Fruit fly (Drosophila melanogaster) whole organism, embryonic: ENCODE results near the gene Rbp.

Experiments
- Adf1 ChIP-seq: fragments of 200-800 bp; sonication (Bioruptor generic); IDR thresholded peaks from 2 replicates; pipeline ENCODE4 v1.3.6; 2022; ENCODE audit warnings: missing biosample characterization, missing genetic modification characterization
- Aef1 ChIP-seq: fragments of 200-800 bp; sonication (Bioruptor generic); IDR thresholded peaks from 3 replicates; pipeline ENCODE4 v1.3.6; 2022; ENCODE audit warnings: missing biosample characterization, missing genetic modification characterization
- Awh ChIP-seq: fragments of 200-800 bp; sonication (Bioruptor generic); IDR thresholded peaks from 2 replicates; pipeline ENCODE4, ENCODE4 v1.3.6; 2022; ENCODE audit warnings: missing biosample characterization, missing genetic modification characterization
- B-H2 ChIP-seq: fragments of 200-800 bp; sonication (Bioruptor generic); optimal IDR thresholded peaks from 2 replicates; lab custom pipeline; 2018; ENCODE audit warnings: missing biosample characterization, mild to moderate bottlenecking, missing genetic modification characterization
- CG10147 ChIP-seq: fragments of 200-800 bp; sonication (Bioruptor generic); optimal IDR thresholded peaks from 2 replicates; lab custom pipeline; 2019; ENCODE audit warnings: missing biosample characterization, mild to moderate bottlenecking, missing genetic modification characterization, moderate library complexity
- CG10462 ChIP-seq: fragments of 200-800 bp; sonication (Bioruptor generic); optimal IDR thresholded peaks from 2 replicates; lab custom pipeline; 2016; ENCODE audit warnings: missing biosample characterization, missing genetic modification characterization
- CG10543 ChIP-seq: fragments of 200-800 bp; sonication (Bioruptor generic); optimal IDR thresholded peaks from 3 replicates; lab custom pipeline; 2017; ENCODE audit warnings: missing biosample characterization, mild to moderate bottlenecking, missing genetic modification characterization, moderate library complexity
- CG11695 ChIP-seq: fragments of 200-800 bp; sonication (Bioruptor generic); IDR thresholded peaks from 3 replicates; pipeline ENCODE4 v1.3.6; 2022; ENCODE audit warnings: missing biosample characterization, missing genetic modification characterization
- CG12155 ChIP-seq: fragments of 200-800 bp; sonication (Bioruptor generic); optimal IDR thresholded peaks from 3 replicates; lab custom pipeline; 2016; ENCODE audit warnings: missing biosample characterization, missing genetic modification characterization
- CG12219 ChIP-seq: fragments of 200-800 bp; sonication (Bioruptor generic); optimal IDR thresholded peaks from 3 replicates; lab custom pipeline; 2018; ENCODE audit warnings: missing biosample characterization, mild to moderate bottlenecking, missing genetic modification characterization
- CG12659 ChIP-seq: fragments of 200-800 bp; sonication (Bioruptor generic); optimal IDR thresholded peaks from 3 replicates; lab custom pipeline; 2017; ENCODE audit warnings: mild to moderate bottlenecking, missing biosample characterization, missing genetic modification reagents, missing genetic modification characterization
- CG13424 ChIP-seq: fragments of 200-800 bp; sonication (Bioruptor generic); optimal IDR thresholded peaks from 2 replicates; lab custom pipeline; 2019; ENCODE audit warnings: missing biosample characterization, mild to moderate bottlenecking, missing genetic modification characterization, moderate library complexity
- CG15269 ChIP-seq: fragments of 200-800 bp; sonication (Bioruptor generic); optimal IDR thresholded peaks from 2 replicates; lab custom pipeline; 2018; ENCODE audit warnings: missing biosample characterization, mild to moderate bottlenecking, missing genetic modification characterization, moderate library complexity
- CG1529 ChIP-seq: fragments of 200-800 bp; sonication (Bioruptor generic); optimal IDR thresholded peaks from 3 replicates; lab custom pipeline; 2018; ENCODE audit warnings: missing biosample characterization, missing genetic modification characterization
- CG15479 ChIP-seq: fragments of 200-800 bp; sonication (Bioruptor generic); optimal IDR thresholded peaks from 3 replicates; lab custom pipeline; 2019; ENCODE audit warnings: missing biosample characterization, mild to moderate bottlenecking, missing genetic modification characterization, moderate library complexity
- CG1647 ChIP-seq: fragments of 200-800 bp; sonication (Bioruptor generic); optimal IDR thresholded peaks from 3 replicates; lab custom pipeline; 2016; ENCODE audit warnings: missing biosample characterization, missing genetic modification characterization
- CG17612 ChIP-seq: fragments of 200-800 bp; sonication (Bioruptor generic); IDR thresholded peaks from 2 replicates; pipeline ENCODE4 v1.3.6; 2022; ENCODE audit warnings: missing biosample characterization, missing genetic modification characterization
- CG3407 ChIP-seq: fragments of 200-800 bp; sonication (Bioruptor generic); optimal IDR thresholded peaks from 2 replicates; lab custom pipeline; 2018; ENCODE audit warnings: missing biosample characterization, mild to moderate bottlenecking, missing genetic modification characterization
- CG3995 ChIP-seq: fragments of 200-800 bp; sonication (Bioruptor generic); optimal IDR thresholded peaks from 3 replicates; lab custom pipeline; 2016; ENCODE audit warnings: missing biosample characterization, missing genetic modification characterization
- CG42726 ChIP-seq: fragments of 200-800 bp; sonication (Bioruptor generic); IDR thresholded peaks from 2 replicates; pipeline ENCODE4 v1.3.6; 2022; ENCODE audit warnings: missing biosample characterization, missing genetic modification characterization; ENCODE audit not compliant: partially characterized antibody
- CG4282 ChIP-seq: fragments of 200-800 bp; sonication (Bioruptor generic); optimal IDR thresholded peaks from 2 replicates; lab custom pipeline; 2016; ENCODE audit warnings: missing biosample characterization, missing genetic modification characterization
- CG7745 ChIP-seq: fragments of 200-800 bp; sonication (Bioruptor generic); optimal IDR thresholded peaks from 2 replicates; lab custom pipeline; 2018; ENCODE audit warnings: missing biosample characterization, mild to moderate bottlenecking, missing genetic modification characterization, moderate library complexity
- CG8281 ChIP-seq: fragments of 200-800 bp; sonication (Bioruptor generic); optimal IDR thresholded peaks from 2 replicates; lab custom pipeline; 2018; ENCODE audit warnings: missing biosample characterization, mild to moderate bottlenecking, missing genetic modification characterization, moderate library complexity
- CG9727 ChIP-seq: fragments of 200-800 bp; sonication (Bioruptor generic); optimal IDR thresholded peaks from 3 replicates; lab custom pipeline; 2017; ENCODE audit warnings: missing biosample characterization, mild to moderate bottlenecking, missing genetic modification characterization
- Doc2 ChIP-seq: fragments of 200-800 bp; sonication (Bioruptor generic); IDR thresholded peaks from 2 replicates; pipeline ENCODE4 v1.3.6; 2022; ENCODE audit warnings: missing biosample characterization, missing genetic modification characterization
- Drgx ChIP-seq: fragments of 200-800 bp; sonication (Bioruptor generic); IDR thresholded peaks from 2 replicates; pipeline ENCODE4 v1.3.6; 2022; ENCODE audit warnings: missing biosample characterization, missing genetic modification characterization
- Ets97D ChIP-seq: fragments of 200-800 bp; sonication (Bioruptor generic); optimal IDR thresholded peaks from 3 replicates; lab custom pipeline; 2016; ENCODE audit warnings: missing biosample characterization, missing genetic modification characterization
- HLHmδ ChIP-seq: fragments of 200-800 bp; sonication (Bioruptor generic); optimal IDR thresholded peaks from 2 replicates; lab custom pipeline; 2018; ENCODE audit warnings: missing biosample characterization, mild to moderate bottlenecking, missing genetic modification characterization, moderate library complexity
- Hsf ChIP-seq: fragments of 200-800 bp; sonication (Bioruptor generic); optimal IDR thresholded peaks from 3 replicates; lab custom pipeline; 2016; ENCODE audit warnings: missing biosample characterization, missing genetic modification characterization
- Kr ChIP-seq: fragments of 200-800 bp; sonication (Bioruptor generic); optimal IDR thresholded peaks from 2 replicates; lab custom pipeline; 2017; ENCODE audit warnings: missing biosample characterization, mild to moderate bottlenecking, missing genetic modification characterization
- Mad ChIP-seq: fragments of 200-800 bp; sonication (Bioruptor generic); optimal IDR thresholded peaks from 2 replicates; lab custom pipeline; 2016; ENCODE audit warnings: missing biosample characterization, missing genetic modification characterization
- Meics ChIP-seq: fragments of 200-800 bp; sonication (Bioruptor generic); optimal IDR thresholded peaks from 2 replicates; lab custom pipeline; 2017; ENCODE audit warnings: missing biosample characterization, mild to moderate bottlenecking, missing genetic modification characterization
- Opbp ChIP-seq: fragments of 200-800 bp; sonication (Bioruptor generic); IDR thresholded peaks from 3 replicates; pipeline ENCODE4 v1.3.6; 2022; ENCODE audit warnings: missing biosample characterization, missing genetic modification characterization; ENCODE audit not compliant: partially characterized antibody
- Sin3A ChIP-seq: fragments of >200 bp; optimal IDR thresholded peaks from 2 replicates; lab custom pipeline; 2018
- aop ChIP-seq: fragments of 200-800 bp; sonication (Bioruptor generic); IDR thresholded peaks from 2 replicates; pipeline ENCODE4 v1.3.6; 2022; ENCODE audit warnings: missing biosample characterization, missing genetic modification characterization
- ase ChIP-seq: fragments of 200-800 bp; sonication (Bioruptor generic); IDR thresholded peaks from 3 replicates; pipeline ENCODE4 v1.3.6; 2022; ENCODE audit warnings: missing biosample characterization, missing genetic modification characterization
- caup ChIP-seq: fragments of 200-800 bp; sonication (Bioruptor generic); optimal IDR thresholded peaks from 3 replicates; lab custom pipeline; 2017; ENCODE audit warnings: missing biosample characterization, mild to moderate bottlenecking, missing genetic modification characterization, moderate library complexity; ENCODE audit not compliant: severe bottlenecking
- crc ChIP-seq: fragments of 200-800 bp; sonication (Bioruptor generic); optimal IDR thresholded peaks from 2 replicates; lab custom pipeline; 2016; ENCODE audit warnings: missing biosample characterization, missing genetic modification characterization
- fd96Cb ChIP-seq: fragments of 200-800 bp; sonication (Bioruptor generic); optimal IDR thresholded peaks from 2 replicates; lab custom pipeline; 2018; ENCODE audit warnings: missing biosample characterization, mild to moderate bottlenecking, missing genetic modification characterization, moderate library complexity
- maf-S ChIP-seq: fragments of 200-800 bp; sonication (Bioruptor generic); optimal IDR thresholded peaks from 2 replicates; lab custom pipeline; 2016; ENCODE audit warnings: missing biosample characterization, missing genetic modification characterization
- mirr ChIP-seq: fragments of 200-800 bp; sonication (Bioruptor generic); optimal IDR thresholded peaks from 3 replicates; lab custom pipeline; 2018; ENCODE audit warnings: missing biosample characterization, mild to moderate bottlenecking, missing genetic modification characterization
- pho ChIP-seq: fragments of 200-800 bp; sonication (Bioruptor generic); optimal IDR thresholded peaks from 2 replicates; lab custom pipeline; 2016; ENCODE audit warnings: missing biosample characterization, missing genetic modification characterization
- pros ChIP-seq: fragments of 200-800 bp; sonication (Bioruptor generic); optimal IDR thresholded peaks from 3 replicates; lab custom pipeline; 2019; ENCODE audit warnings: missing biosample characterization, mild to moderate bottlenecking, missing genetic modification characterization, moderate library complexity
- rib ChIP-seq: fragments of 200-800 bp; sonication (Bioruptor generic); IDR thresholded peaks from 2 replicates; pipeline ENCODE4 v1.3.6; 2022; ENCODE audit warnings: missing biosample characterization, missing genetic modification characterization
- run ChIP-seq: fragments of 200-800 bp; sonication (Bioruptor generic); optimal IDR thresholded peaks from 3 replicates; lab custom pipeline; 2018; ENCODE audit warnings: missing biosample characterization, mild to moderate bottlenecking, missing genetic modification characterization
- sqz ChIP-seq: fragments of 200-800 bp; sonication (Bioruptor generic); optimal IDR thresholded peaks from 3 replicates; lab custom pipeline; 2018; ENCODE audit warnings: missing biosample characterization, mild to moderate bottlenecking, missing genetic modification characterization
- tin ChIP-seq: fragments of 200-800 bp; sonication (Bioruptor generic); optimal IDR thresholded peaks from 3 replicates; lab custom pipeline; 2016; ENCODE audit warnings: missing biosample characterization, missing genetic modification characterization
- unc-4 ChIP-seq: fragments of 200-800 bp; sonication (Bioruptor generic); IDR thresholded peaks from 2 replicates; pipeline ENCODE4 v1.3.6; 2022; ENCODE audit warnings: missing biosample characterization, missing genetic modification characterization; ENCODE audit not compliant: partially characterized antibody
- vfl ChIP-seq: fragments of 200-800 bp; sonication (Bioruptor generic); optimal IDR thresholded peaks from 2 replicates; lab custom pipeline; 2016; ENCODE audit warnings: missing biosample characterization, missing genetic modification characterization
- zen ChIP-seq: fragments of 200-800 bp; sonication (Bioruptor generic); optimal IDR thresholded peaks from 3 replicates; lab custom pipeline; 2018; ENCODE audit warnings: missing biosample characterization, mild to moderate bottlenecking, missing genetic modification characterization, moderate library complexity
- zfh1 ChIP-seq: fragments of 200-800 bp; sonication (Bioruptor generic); IDR thresholded peaks from 3 replicates; pipeline ENCODE4 v1.3.6; 2022; ENCODE audit warnings: missing biosample characterization, missing genetic modification characterization

The Rbp gene

dm6 chr3R:15371833-15372232 is 2.6 kb upstream of the Rbp start, which contains the start of the genes Ccm3 and CG6136 (continued):
- no peak for TF ChIP-seq CG10543 (GFP tag; lab: Kevin White, UChicago)
- TF ChIP-seq zen (tag; lab: Kevin White, UChicago): no peak
- TF ChIP-seq CG11695 (GFP tag; lab: Robert Waterston, UW): 0 out of 3 replicates have a peak, but pooled peaks have one; percentile 23
- no peak for TF ChIP-seq CG1647 (GFP tag; lab: Kevin White, UChicago)
- 0 out of 2 replicates have a peak, but pooled peaks have one; percentile 20 for TF ChIP-seq Drgx (GFP tag; lab: Robert Waterston, UW)
- no peak for TF ChIP-seq rib (GFP tag; lab: Robert Waterston, UW)
- peak; percentile 44 for TF ChIP-seq Sin3A (lab: Kevin White, UChicago)
- TF ChIP-seq Kr (GFP tag; lab: Kevin White, UChicago): no peak
- TF ChIP-seq Awh: no peak
- TF ChIP-seq CG7745: no peak
- TF ChIP-seq CG12219 (GFP tag; lab: Kevin White, UChicago): no peak
- TF ChIP-seq crc (GFP tag; lab: Kevin White, UChicago): no peak
- TF ChIP-seq pho: peak; percentile 37
- no peak for TF ChIP-seq CG3407 (GFP tag; lab: Kevin White, UChicago)
- peak; percentile 35 for TF ChIP-seq Hsf (GFP tag; lab: Kevin White, UChicago)
- TF ChIP-seq ase (GFP tag; lab: Robert Waterston, UW): no peak
- peak; percentile 89; the same call in 1 of the 2 replicates for TF ChIP-seq CG42726 (GFP tag; lab: Robert Waterston, UW)
- TF ChIP-seq B-H2 (GFP tag; lab: Kevin White, UChicago): peak; percentile 68
- TF ChIP-seq CG13424: peak; percentile 3
- TF ChIP-seq unc-4 (GFP tag; lab: Robert Waterston, UW): peak; percentile 92
- no peak for TF ChIP-seq CG10462 (GFP tag; lab: Kevin White, UChicago)
- peak; percentile 45 for TF ChIP-seq Meics (GFP tag; lab: Kevin White, UChicago)
- peak; percentile 42 for TF ChIP-seq CG12155 (GFP tag; lab: Kevin White, UChicago)
- TF ChIP-seq CG10147: peak; percentile 48
- TF ChIP-seq run (tag; lab: Kevin White, UChicago): no peak
- peak; percentile 46 for TF ChIP-seq CG4282 (GFP tag; lab: Kevin White, UChicago)
- no peak for TF ChIP-seq CG15269
- TF ChIP-seq Opbp: peak; percentile 93
- no peak for TF ChIP-seq CG8281 (tag; lab: Kevin White, UChicago)
- no peak for TF ChIP-seq fd96Cb (tag; lab: Kevin White, UChicago)
- peak; percentile 76 for TF ChIP-seq Ets97D
- no peak for TF ChIP-seq CG15479 (GFP tag; lab: Kevin White, UChicago)
- peak; percentile 69 for TF ChIP-seq caup
- TF ChIP-seq tin (GFP tag; lab: Kevin White, UChicago): peak; percentile 7
- peak; percentile 25 for TF ChIP-seq CG9727
- no peak for TF ChIP-seq Mad (GFP tag; lab: Kevin White, UChicago)
- peak; percentile 70; the same call in 2 of the 3 replicates for TF ChIP-seq zfh1 (GFP tag; lab: Robert Waterston, UW)
- peak; percentile 69 for TF ChIP-seq CG12659 (GFP tag; lab: Kevin White, UChicago)
- no peak for TF ChIP-seq Doc2 (GFP tag; lab: Robert Waterston, UW)
- no peak for TF ChIP-seq Aef1 (GFP tag; lab: Robert Waterston, UW)
- peak; percentile 33 for TF ChIP-seq mirr (GFP tag; lab: Kevin White, UChicago)
- TF ChIP-seq CG17612 (GFP tag; lab: Robert Waterston, UW): no peak
- TF ChIP-seq aop (GFP tag; lab: Robert Waterston, UW): no peak
- TF ChIP-seq Adf1 (GFP tag; lab: Robert Waterston, UW): peak; percentile 41; the same call in 1 of the 2 replicates
- no peak for TF ChIP-seq HLHmδ
- no peak for TF ChIP-seq maf-S (GFP tag; lab: Kevin White, UChicago)
- TF ChIP-seq sqz: no peak
- peak; percentile 62 for TF ChIP-seq CG3995 (GFP tag; lab: Kevin White, UChicago)
- TF ChIP-seq CG1529 (GFP tag; lab: Kevin White, UChicago): no peak
- no peak for TF ChIP-seq pros (GFP tag; lab: Kevin White, UChicago)
- TF ChIP-seq vfl (GFP tag; lab: Kevin White, UChicago): peak; percentile 36
